Worm (Caenorhabditis elegans): ENCODE results near the gene osm-1.

The osm-1 gene

ce11 chrX:16527815-16528214, 12.7 kb upstream of the osm-1 start:
- TF ChIP-seq set-16 (GFP tag; IDR thresholded peaks at IDR 0.05) (peak; percentile 72), lin-29 (GFP tag; IDR thresholded peaks at IDR 0.05) (no peak)

ce11 chrX:16529937-16530336, 10.5 kb upstream of the osm-1 start:
- no peak for TF ChIP-seq lin-38 (GFP tag; IDR thresholded peaks at IDR 0.05)
- TF ChIP-seq php-3 (GFP tag; IDR thresholded peaks at IDR 0.05), result no peak
- TF ChIP-seq daf-12 (tag; optimal IDR thresholded peaks at IDR 0.05), result no peak
- no peak for TF ChIP-seq fos-1 (tag; optimal IDR thresholded peaks at IDR 0.05)
- no peak for TF ChIP-seq ceh-28 (tag; optimal IDR thresholded peaks at IDR 0.05)
- no peak for TF ChIP-seq madf-9 (GFP tag; conservative IDR thresholded peaks at IDR 0.05)
- TF ChIP-seq mxl-3 (GFP tag; optimal IDR thresholded peaks at IDR 0.05), result peak; percentile 55
- no peak for TF ChIP-seq dmd-9 (GFP tag; IDR thresholded peaks at IDR 0.05)
- no peak for TF ChIP-seq rbr-2 (tag; optimal IDR thresholded peaks at IDR 0.05)
- no peak for TF ChIP-seq aly-2 (tag; optimal IDR thresholded peaks at IDR 0.05)
- TF ChIP-seq dmd-8 (GFP tag; IDR thresholded peaks at IDR 0.05), result no peak
- no peak for TF ChIP-seq ztf-7 (tag; optimal IDR thresholded peaks at IDR 0.05)
- no peak for TF ChIP-seq T20F7.1 (GFP tag; optimal IDR thresholded peaks at IDR 0.05)
- TF ChIP-seq arid-1 (GFP tag; conservative IDR thresholded peaks at IDR 0.05), result no peak
- peak; percentile 40 for TF ChIP-seq hlh-11 (tag; optimal IDR thresholded peaks at IDR 0.05)
- TF ChIP-seq nhr-25 (tag; optimal IDR thresholded peaks at IDR 0.05; ENCODE audit: borderline replicate concordance, insufficient read depth), result no peak
- TF ChIP-seq vab-7 (GFP tag; IDR thresholded peaks at IDR 0.05), result no peak
- TF ChIP-seq egl-43 (GFP tag; IDR thresholded peaks at IDR 0.05), result 0 out of 2 replicates have a peak, but pooled peaks have one; percentile 15
- peak; percentile 29 for TF ChIP-seq nhr-48 (tag; optimal IDR thresholded peaks at IDR 0.05)
- no peak for TF ChIP-seq lir-3 (tag; optimal IDR thresholded peaks at IDR 0.05)

ce11 chrX:16530455-16530854, 10.0 kb upstream of the osm-1 start:
- TF ChIP-seq Y48G9A.11 (GFP tag; IDR thresholded peaks at IDR 0.05) (no peak), ZK546.5 (tag; optimal IDR thresholded peaks at IDR 0.05) (no peak), dmd-8 (GFP tag; IDR thresholded peaks at IDR 0.05) (no peak), F10B5.3 (tag; optimal IDR thresholded peaks at IDR 0.05) (no peak), jun-1 (tag; optimal IDR thresholded peaks at IDR 0.05) (no peak), tag-97 (GFP tag; IDR thresholded peaks at IDR 0.05) (no peak), daf-8 (GFP tag; IDR thresholded peaks at IDR 0.05) (no peak), Y105C5A.15 (GFP tag; IDR thresholded peaks at IDR 0.05) (no peak), lir-3 (tag; optimal IDR thresholded peaks at IDR 0.05) (no peak), lim-7 (GFP tag; IDR thresholded peaks at IDR 0.05) (no peak), nhr-102 (tag; optimal IDR thresholded peaks at IDR 0.05) (no peak), snpc-1.2 (GFP tag; IDR thresholded peaks at IDR 0.05) (no peak), daf-19 (GFP tag; conservative IDR thresholded peaks at IDR 0.05) (no peak), nhr-237 (tag; optimal IDR thresholded peaks at IDR 0.05) (no peak), egl-43 (GFP tag; IDR thresholded peaks at IDR 0.05) (no peak)

- TF ChIP-seq F49E8.2 (tag; optimal IDR thresholded peaks at IDR 0.05; ENCODE audit: borderline replicate concordance), result no peak
- TF ChIP-seq dpl-1 (GFP tag; optimal IDR thresholded peaks at IDR 0.05), result no peak
- TF ChIP-seq nhr-6 (tag; optimal IDR thresholded peaks at IDR 0.05), result no peak
- TF ChIP-seq ceh-28 (tag; optimal IDR thresholded peaks at IDR 0.05), result no peak
- TF ChIP-seq zip-11 (GFP tag; IDR thresholded peaks at IDR 0.05), result no peak
- TF ChIP-seq ctbp-1 (GFP tag; IDR thresholded peaks at IDR 0.05), result no peak
- no peak for TF ChIP-seq lir-3 (tag; optimal IDR thresholded peaks at IDR 0.05)
- no peak for TF ChIP-seq mxl-3 (GFP tag; optimal IDR thresholded peaks at IDR 0.05)
- TF ChIP-seq hif-1 (tag; optimal IDR thresholded peaks at IDR 0.05), result no peak
- no peak for TF ChIP-seq mes-2 (tag; optimal IDR thresholded peaks at IDR 0.05; ENCODE audit: poor library complexity, severe bottlenecking)
- no peak for TF ChIP-seq cey-2 (tag; optimal IDR thresholded peaks at IDR 0.05; ENCODE audit: borderline replicate concordance, insufficient read depth)
- TF ChIP-seq nhr-48 (tag; optimal IDR thresholded peaks at IDR 0.05), result no peak
- TF ChIP-seq lsy-2 (tag; optimal IDR thresholded peaks at IDR 0.05), result no peak
- TF ChIP-seq nhr-237 (tag; optimal IDR thresholded peaks at IDR 0.05), result no peak
- no peak for TF ChIP-seq ceh-32 (tag; optimal IDR thresholded peaks at IDR 0.05; ENCODE audit: poor library complexity)
- no peak for TF ChIP-seq ceh-82 (tag; optimal IDR thresholded peaks at IDR 0.05)
- TF ChIP-seq lin-39 (tag; optimal IDR thresholded peaks at IDR 0.05), result no peak
- TF ChIP-seq ceh-20 (GFP tag; IDR thresholded peaks at IDR 0.05), result no peak
Measured at ce11 chrX:16532513-16532912, 8.0 kb upstream of the osm-1 start.
